Worm (Caenorhabditis elegans): Measurements from ENCODE around the gene srh-233.

- TF ChIP-seq unc-62 (GFP tag; optimal IDR thresholded peaks at IDR 0.05) (no peak), ztf-11 (tag; optimal IDR thresholded peaks at IDR 0.05) (no peak), ham-2 (GFP tag; optimal IDR thresholded peaks at IDR 0.05) (no peak), snpc-4 (tag; optimal IDR thresholded peaks at IDR 0.05) (no peak), elt-3 (tag; optimal IDR thresholded peaks at IDR 0.05) (no peak), nhr-237 (tag; optimal IDR thresholded peaks at IDR 0.05) (no peak), mep-1 (tag; optimal IDR thresholded peaks at IDR 0.05) (no peak), sem-2 (GFP tag; optimal IDR thresholded peaks at IDR 0.05) (no peak), lsy-2 (tag; optimal IDR thresholded peaks at IDR 0.05) (no peak), mab-5 (tag; optimal IDR thresholded peaks at IDR 0.05) (no peak), mls-2 (tag; optimal IDR thresholded peaks at IDR 0.05) (no peak), nhr-28 (tag; optimal IDR thresholded peaks at IDR 0.05) (no peak), zip-8 (tag; optimal IDR thresholded peaks at IDR 0.05) (no peak), lin-32 (GFP tag; optimal IDR thresholded peaks at IDR 0.05) (no peak)
Observed at ce11 chrV:20007470-20007869, 41.7 kb upstream of the srh-233 start, which contains the start of gene Y60A3A.23.

Measured in whole organism, mixed stage, embryonic.